Fruit fly (Drosophila melanogaster) whole organism, embryonic: Measurements from ENCODE around the gene Doc2.
A peak's percentile ranks its signal among the peaks of the same experiment; 100 is the strongest.

Source experiments
- B-H1 ChIP-seq: fragments of 200-800 bp; sonication (Bioruptor generic); IDR thresholded peaks from 3 replicates; pipeline ENCODE4 v1.3.6; 2022; ENCODE audit warnings: missing biosample characterization, missing genetic modification characterization
- CG10462 ChIP-seq: fragments of 200-800 bp; sonication (Bioruptor generic); optimal IDR thresholded peaks from 2 replicates; lab custom pipeline; 2016; ENCODE audit warnings: missing biosample characterization, missing genetic modification characterization
- CG10565 ChIP-seq: fragments of 200-800 bp; sonication (Bioruptor generic); optimal IDR thresholded peaks from 3 replicates; lab custom pipeline; 2016; ENCODE audit warnings: missing biosample characterization, mild to moderate bottlenecking, missing genetic modification characterization
- CG12104 ChIP-seq: fragments of 200-800 bp; sonication (Bioruptor generic); optimal IDR thresholded peaks from 3 replicates; lab custom pipeline; 2016; ENCODE audit warnings: missing biosample characterization, missing genetic modification characterization
- CG13287 ChIP-seq: fragments of 200-800 bp; sonication (Bioruptor generic); IDR thresholded peaks from 2 replicates; pipeline ENCODE4 v1.3.6; 2022; ENCODE audit warnings: missing biosample characterization, missing genetic modification characterization; ENCODE audit not compliant: partially characterized antibody
- CG15073 ChIP-seq: fragments of 200-800 bp; sonication (Bioruptor generic); optimal IDR thresholded peaks from 2 replicates; lab custom pipeline; 2016; ENCODE audit warnings: missing biosample characterization, missing genetic modification characterization
- CG15479 ChIP-seq: fragments of 200-800 bp; sonication (Bioruptor generic); optimal IDR thresholded peaks from 3 replicates; lab custom pipeline; 2019; ENCODE audit warnings: missing biosample characterization, mild to moderate bottlenecking, missing genetic modification characterization, moderate library complexity
- CG17361 ChIP-seq: fragments of 200-800 bp; sonication (Bioruptor generic); IDR thresholded peaks from 3 replicates; pipeline ENCODE4 v1.3.6; 2022; ENCODE audit warnings: missing biosample characterization, missing genetic modification characterization
- CG18011 ChIP-seq: fragments of 200-800 bp; sonication (Bioruptor generic); optimal IDR thresholded peaks from 2 replicates; lab custom pipeline; 2017; ENCODE audit warnings: missing biosample characterization, missing genetic modification characterization, mild to moderate bottlenecking, moderate library complexity, missing genotype
- CG18599 ChIP-seq: fragments of 200-800 bp; sonication (Bioruptor generic); optimal IDR thresholded peaks from 3 replicates; lab custom pipeline; 2017; ENCODE audit warnings: missing biosample characterization, missing genetic modification characterization, mild to moderate bottlenecking, moderate library complexity, missing genetic modification reagents
- CG2678 ChIP-seq: fragments of 200-800 bp; sonication (Bioruptor generic); optimal IDR thresholded peaks from 3 replicates; lab custom pipeline; 2019; ENCODE audit warnings: missing biosample characterization, mild to moderate bottlenecking, missing genetic modification characterization, moderate library complexity
- CG4328 ChIP-seq: fragments of 200-800 bp; sonication (Bioruptor generic); optimal IDR thresholded peaks from 3 replicates; lab custom pipeline; 2017; ENCODE audit warnings: missing biosample characterization, missing genetic modification reagents, missing genetic modification characterization
- CG4854 ChIP-seq: fragments of 200-800 bp; sonication (Bioruptor generic); optimal IDR thresholded peaks from 2 replicates; lab custom pipeline; 2016; ENCODE audit warnings: missing biosample characterization, missing genetic modification characterization, inconsistent platforms
- CG6175 ChIP-seq: fragments of 200-800 bp; sonication (Bioruptor generic); IDR thresholded peaks from 3 replicates; pipeline ENCODE4 v1.3.6; 2022; ENCODE audit warnings: missing biosample characterization, missing genetic modification characterization
- CG7357 ChIP-seq: fragments of 200-800 bp; sonication (Bioruptor generic); IDR thresholded peaks from 3 replicates; pipeline ENCODE4 v1.3.6; 2022; ENCODE audit warnings: missing biosample characterization, missing genetic modification characterization
- CG8089 ChIP-seq: fragments of 200-800 bp; sonication (Bioruptor generic); optimal IDR thresholded peaks from 3 replicates; lab custom pipeline; 2016; ENCODE audit warnings: missing biosample characterization, missing genetic modification characterization
- Camta ChIP-seq: fragments of 200-800 bp; sonication (Bioruptor generic); optimal IDR thresholded peaks from 2 replicates; lab custom pipeline; 2016; ENCODE audit warnings: missing biosample characterization, missing genetic modification characterization
- Dfd ChIP-seq, 2 experiments: fragments of >200 bp; optimal IDR thresholded peaks; 2 replicates each; lab custom pipeline; 2017; ENCODE audit warnings: missing biosample characterization in 2 of 2, missing genetic modification characterization in 2 of 2
- E2f2 ChIP-seq: fragments of 200-800 bp; sonication (Bioruptor generic); IDR thresholded peaks from 2 replicates; pipeline ENCODE4 v1.3.6; 2022; ENCODE audit warnings: missing biosample characterization, missing genetic modification characterization
- Gsc ChIP-seq: fragments of 200-800 bp; sonication (Bioruptor generic); IDR thresholded peaks from 2 replicates; pipeline ENCODE4 v1.3.6; 2022; ENCODE audit warnings: missing biosample characterization, missing genetic modification characterization
- Hr78 ChIP-seq, 2 experiments: fragments of 200-800 bp in 1 of 2; fragments of >200 bp in 1 of 2; sonication (Bioruptor generic) in 1 of 2; optimal IDR thresholded peaks; 2 replicates each; lab custom pipeline; 2017 to 2019; ENCODE audit warnings: missing biosample characterization in 2 of 2, missing genetic modification characterization in 2 of 2, mild to moderate bottlenecking in 1 of 2, moderate library complexity in 1 of 2
- Mad ChIP-seq: fragments of 200-800 bp; sonication (Bioruptor generic); optimal IDR thresholded peaks from 2 replicates; lab custom pipeline; 2016; ENCODE audit warnings: missing biosample characterization, missing genetic modification characterization
- Max ChIP-seq: fragments of 200-800 bp; sonication (Bioruptor generic); optimal IDR thresholded peaks from 2 replicates; lab custom pipeline; 2016; ENCODE audit warnings: missing biosample characterization, mild to moderate bottlenecking, missing genetic modification characterization
- NC2α ChIP-seq: fragments of 200-800 bp; sonication (Bioruptor generic); optimal IDR thresholded peaks from 2 replicates; lab custom pipeline; 2016; ENCODE audit warnings: missing biosample characterization, missing genetic modification characterization
- Neu2 ChIP-seq: fragments of 200-800 bp; sonication (Bioruptor generic); optimal IDR thresholded peaks from 3 replicates; lab custom pipeline; 2016; ENCODE audit warnings: missing biosample characterization, missing genetic modification characterization, borderline replicate concordance
- Rfx ChIP-seq: fragments of 200-800 bp; sonication (Bioruptor generic); IDR thresholded peaks from 2 replicates; pipeline ENCODE4 v1.3.6; 2022; ENCODE audit warnings: missing biosample characterization, missing genetic modification characterization
- Stat92E ChIP-seq, 3 experiments: fragments of >200 bp in 2 of 3; fragments of 200-800 bp in 1 of 3; sonication (Bioruptor generic) in 1 of 3; optimal IDR thresholded peaks; 2 replicates each; lab custom pipeline; 2017 to 2019; ENCODE audit warnings: missing biosample characterization in 3 of 3, missing genetic modification characterization in 3 of 3, mild to moderate bottlenecking in 1 of 3, moderate library complexity in 1 of 3
- bsh ChIP-seq, 2 experiments: fragments of 200-800 bp; sonication (Bioruptor generic); optimal IDR thresholded peaks; 2 replicates each; lab custom pipeline; 2017 to 2018; ENCODE audit warnings: mild to moderate bottlenecking in 2 of 2, missing biosample characterization in 2 of 2, missing genetic modification characterization in 2 of 2, moderate library complexity in 1 of 2
- btn ChIP-seq: fragments of 200-800 bp; sonication (Bioruptor generic); optimal IDR thresholded peaks from 2 replicates; lab custom pipeline; 2016; ENCODE audit warnings: missing biosample characterization, missing genetic modification characterization
- cad ChIP-seq: fragments of >200 bp; optimal IDR thresholded peaks from 2 replicates; lab custom pipeline; 2017; ENCODE audit warnings: missing biosample characterization, missing genetic modification characterization
- crol ChIP-seq: fragments of 200-800 bp; sonication (Bioruptor generic); IDR thresholded peaks from 2 replicates; pipeline ENCODE4 v1.3.6; 2022; ENCODE audit warnings: missing biosample characterization, missing genetic modification characterization
- grn ChIP-seq: fragments of 200-800 bp; sonication (Bioruptor generic); optimal IDR thresholded peaks from 3 replicates; lab custom pipeline; 2017; ENCODE audit warnings: missing biosample characterization, missing genetic modification characterization
- jing ChIP-seq: fragments of 200-800 bp; sonication (Bioruptor generic); optimal IDR thresholded peaks from 2 replicates; lab custom pipeline; 2018; ENCODE audit warnings: missing biosample characterization, mild to moderate bottlenecking, missing genetic modification characterization
- lab ChIP-seq: fragments of 200-800 bp; sonication (Bioruptor generic); optimal IDR thresholded peaks from 3 replicates; lab custom pipeline; 2017; ENCODE audit warnings: missing biosample characterization, missing genetic modification characterization, mild to moderate bottlenecking, moderate library complexity, missing genetic modification reagents
- lola ChIP-seq, 3 experiments: fragments of >200 bp in 2 of 3; fragments of 200-800 bp in 1 of 3; sonication (Bioruptor generic) in 1 of 3; optimal IDR thresholded peaks; 2 replicates each; lab custom pipeline; 2017 to 2019; ENCODE audit warnings: missing biosample characterization in 3 of 3, missing genetic modification characterization in 3 of 3, mild to moderate bottlenecking in 1 of 3, moderate library complexity in 1 of 3
- nmo ChIP-seq: fragments of 200-800 bp; sonication (Bioruptor generic); optimal IDR thresholded peaks from 2 replicates; lab custom pipeline; 2018; ENCODE audit warnings: missing biosample characterization, mild to moderate bottlenecking, missing genetic modification characterization, moderate library complexity
- prd ChIP-seq, 3 experiments: fragments of >200 bp in 2 of 3; fragments of 200-800 bp in 1 of 3; sonication (Bioruptor generic) in 1 of 3; optimal IDR thresholded peaks in 2 of 3; IDR thresholded peaks in 1 of 3; 2 replicates in 2 of 3; 3 replicates in 1 of 3; pipeline versions ENCODE4 v1.3.6 to Lab custom; 2017 to 2022; ENCODE audit warnings: missing biosample characterization in 1 of 3, missing genetic modification characterization in 1 of 3
- pros ChIP-seq: fragments of 200-800 bp; sonication (Bioruptor generic); optimal IDR thresholded peaks from 3 replicates; lab custom pipeline; 2019; ENCODE audit warnings: missing biosample characterization, mild to moderate bottlenecking, missing genetic modification characterization, moderate library complexity
- ranshi ChIP-seq: fragments of 200-800 bp; sonication (Bioruptor generic); IDR thresholded peaks from 2 replicates; pipeline ENCODE4 v1.3.6; 2022; ENCODE audit warnings: missing biosample characterization, missing genetic modification characterization
- sc ChIP-seq, 3 experiments: fragments of >200 bp in 2 of 3; fragments of 200-800 bp in 1 of 3; sonication (Bioruptor generic) in 1 of 3; optimal IDR thresholded peaks; 2 replicates in 2 of 3; 3 replicates in 1 of 3; lab custom pipeline; 2017; ENCODE audit warnings: mild to moderate bottlenecking in 1 of 3, missing biosample characterization in 1 of 3, missing genetic modification characterization in 1 of 3, missing genetic modification reagents in 1 of 3
- sisA ChIP-seq: fragments of 200-800 bp; sonication (Bioruptor generic); IDR thresholded peaks from 2 replicates; pipeline ENCODE4 v1.3.6; 2022; ENCODE audit warnings: missing biosample characterization, missing genetic modification characterization
- stwl ChIP-seq: fragments of 200-800 bp; sonication (Bioruptor generic); optimal IDR thresholded peaks from 3 replicates; lab custom pipeline; 2018; ENCODE audit warnings: missing biosample characterization, mild to moderate bottlenecking, missing genetic modification characterization, moderate library complexity
- zen ChIP-seq: fragments of 200-800 bp; sonication (Bioruptor generic); optimal IDR thresholded peaks from 3 replicates; lab custom pipeline; 2018; ENCODE audit warnings: missing biosample characterization, mild to moderate bottlenecking, missing genetic modification characterization, moderate library complexity
- zfh1 ChIP-seq: fragments of 200-800 bp; sonication (Bioruptor generic); IDR thresholded peaks from 3 replicates; pipeline ENCODE4 v1.3.6; 2022; ENCODE audit warnings: missing biosample characterization, missing genetic modification characterization

The Doc2 gene

DNA sequence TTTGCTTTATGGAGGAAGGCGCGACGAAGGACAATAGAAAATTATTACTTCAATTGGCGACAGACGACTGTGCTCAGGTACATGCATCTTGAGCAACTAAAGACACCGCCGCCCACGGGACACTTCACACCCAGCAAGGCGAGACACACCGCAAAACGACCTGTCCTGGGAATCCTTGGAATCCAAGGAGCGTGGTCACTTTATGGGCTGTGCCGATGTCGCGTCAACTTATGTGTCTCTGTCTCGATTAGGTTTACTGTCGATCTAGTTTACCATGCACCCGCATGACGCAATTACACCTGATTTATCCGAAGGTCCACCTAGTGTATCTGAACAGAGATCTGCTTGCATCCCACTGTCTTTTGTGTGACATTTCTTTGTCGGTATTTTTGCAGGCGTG is 20.1 kb upstream of the Doc2 start:
- TF ChIP-seq CG12104 (GFP tag; lab: Kevin White, UChicago) (no peak), zen (peak; percentile 88), cad (GFP tag; lab: Kevin White, UChicago) (peak; percentile 58)
- TF ChIP-seq, all 482 proteins: peak for 2

DNA sequence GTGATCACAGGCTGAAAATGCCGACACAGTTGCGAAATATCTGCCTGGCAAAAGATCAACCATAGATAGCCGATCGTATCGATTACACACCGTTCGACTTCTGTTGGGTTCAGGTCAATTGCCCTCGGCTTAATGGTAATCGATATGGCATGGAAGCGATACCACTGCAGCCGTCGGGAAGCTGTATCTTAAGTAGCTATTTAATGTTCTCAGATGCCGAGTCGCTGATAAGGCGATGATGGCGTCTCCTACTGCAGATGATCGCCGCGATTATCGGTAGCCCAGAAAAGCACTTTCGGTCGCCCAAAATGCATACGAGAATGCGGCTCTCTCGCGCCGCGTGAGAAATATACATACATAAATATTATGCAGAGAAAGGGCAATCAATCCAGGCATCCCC is 18.6 kb upstream of the Doc2 start:
- TF ChIP-seq zen (peak; percentile 78), grn (peak; percentile 59), CG10565 (no peak), CG15479 (GFP tag; lab: Kevin White, UChicago) (peak; percentile 83)

dm6 chr3L:9033999-9034626 is 15.1 kb upstream of the Doc2 start:
- TF ChIP-seq ranshi (GFP tag; lab: Robert Waterston, UW) (peak; percentile 72), stwl (tag; lab: Kevin White, UChicago) (no peak), Camta (GFP tag; lab: Kevin White, UChicago) (peak; percentile 31), CG6175 (GFP tag; lab: Robert Waterston, UW) (no peak), CG17361 (GFP tag; lab: Robert Waterston, UW) (peak; percentile 33; the same call in 2 of the 3 replicates), cad (GFP tag; lab: Kevin White, UChicago) (no peak), lola (GFP tag; optimal IDR thresholded peaks at IDR 0.05; lab: Kevin White, UChicago) (peak in 1 of 3 experiments; percentile 72), Dfd (GFP tag; optimal IDR thresholded peaks at IDR 0.05; lab: Kevin White, UChicago) (no peak), Mad (no peak), CG18011 (no peak), zfh1 (GFP tag; lab: Robert Waterston, UW) (peak; percentile 89), Hr78 (GFP tag; optimal IDR thresholded peaks at IDR 0.05; lab: Kevin White, UChicago) (peak in 1 of 2 experiments; percentile 33), jing (GFP tag; lab: Kevin White, UChicago) (no peak), Neu2 (GFP tag; lab: Kevin White, UChicago) (peak; percentile 24), CG8089 (GFP tag; lab: Kevin White, UChicago) (peak; percentile 42), Gsc (GFP tag; lab: Robert Waterston, UW) (peak; percentile 49; the same call in 1 of the 2 replicates), prd (optimal IDR thresholded peaks at IDR 0.05; lab: Kevin White, UChicago) (no peak), prd (GFP tag; IDR thresholded peaks at IDR 0.05; lab: Robert Waterston, UW) (peak; percentile 91), CG7357 (GFP tag; lab: Robert Waterston, UW) (peak; percentile 47; the same call in 1 of the 3 replicates), crol (GFP tag; lab: Robert Waterston, UW) (peak; percentile 54; the same call in 1 of the 2 replicates), Rfx (0 out of 2 replicates have a peak, but pooled peaks have one; percentile 26), CG2678 (tag; lab: Kevin White, UChicago) (peak; percentile 71), CG10462 (GFP tag; lab: Kevin White, UChicago) (no peak), lab (GFP tag; lab: Kevin White, UChicago) (peak; percentile 51), Max (peak; percentile 56), pros (no peak), Stat92E (GFP tag; optimal IDR thresholded peaks at IDR 0.05; lab: Kevin White, UChicago) (no peak), CG4328 (GFP tag; lab: Kevin White, UChicago) (peak; percentile 24), CG15073 (GFP tag; lab: Kevin White, UChicago) (no peak), CG18599 (GFP tag; lab: Kevin White, UChicago) (peak; percentile 67), NC2α (GFP tag; lab: Kevin White, UChicago) (no peak), B-H1 (no peak), bsh (GFP tag; optimal IDR thresholded peaks at IDR 0.05; lab: Kevin White, UChicago) (peak in 1 of 2 experiments; percentile 67), CG13287 (GFP tag; lab: Robert Waterston, UW) (no peak), nmo (GFP tag; lab: Kevin White, UChicago) (peak; percentile 66), E2f2 (peak; percentile 50), btn (GFP tag; lab: Kevin White, UChicago) (peak; percentile 76), sc (optimal IDR thresholded peaks at IDR 0.05; lab: Kevin White, UChicago) (no peak), sc (GFP tag; optimal IDR thresholded peaks at IDR 0.05; lab: Kevin White, UChicago) (peak; percentile 46), sisA (GFP tag; lab: Robert Waterston, UW) (peak; percentile 80), CG4854 (GFP tag; lab: Kevin White, UChicago) (peak; percentile 36)
